Worm (Caenorhabditis elegans) whole organism, L2 larva: ENCODE data around the gene ZK593.3.

Source experiments
- aly-2 ChIP-seq: fragments of 150-350 bp; optimal IDR thresholded peaks from 2 replicates; lab custom pipeline; 2014; ENCODE audit warnings: missing biosample characterization, missing genetic modification characterization
- blmp-1 ChIP-seq: sonication (generic microtip); optimal IDR thresholded peaks from 2 replicates; lab custom pipeline; 2017; ENCODE audit warnings: missing genetic modification characterization, mild to moderate bottlenecking, missing compliant biosample characterization, antibody characterized with exemption, moderate library complexity; ENCODE audit not compliant: insufficient read depth
- nhr-12 ChIP-seq: fragments of 150-350 bp; optimal IDR thresholded peaks from 2 replicates; lab custom pipeline; 2014; ENCODE audit warnings: missing biosample characterization, missing genetic modification characterization
- unc-62 ChIP-seq: fragments of 150-350 bp; optimal IDR thresholded peaks from 2 replicates; lab custom pipeline; 2014; ENCODE audit warnings: missing biosample characterization, missing genetic modification reagents, missing genetic modification characterization

DNA sequence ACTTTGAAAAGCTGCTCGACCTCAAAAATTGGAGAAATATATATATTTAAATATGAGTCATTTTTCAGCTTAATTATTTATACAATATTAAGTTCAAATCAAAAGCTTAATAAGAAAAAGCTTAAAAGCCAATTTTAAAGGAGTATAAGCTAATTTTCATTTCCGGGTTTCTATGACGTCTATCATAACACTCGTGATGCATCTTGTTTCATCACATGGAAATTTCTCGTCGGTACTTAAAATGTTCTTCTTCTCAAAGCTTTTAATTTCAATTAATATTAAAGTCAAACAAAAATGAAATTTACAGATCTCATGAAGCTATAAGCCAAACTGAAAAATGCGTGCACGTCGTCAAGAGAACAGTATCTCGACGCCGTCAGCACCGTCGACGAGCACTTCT, 4.3 kb downstream of the ZK593.3 start, which contains the start of gene rbr-2:
- TF ChIP-seq aly-2 (tag; lab: Kevin White, UChicago) = no peak
- no peak for TF ChIP-seq blmp-1 (tag; lab: Kevin White, UChicago)
- no peak for TF ChIP-seq unc-62 (GFP tag; lab: Kevin White, UChicago)
- TF ChIP-seq nhr-12 = no peak
